Fruit fly (Drosophila melanogaster): ENCODE measurements around the gene Naa20B.

Gene Naa20B

DNA sequence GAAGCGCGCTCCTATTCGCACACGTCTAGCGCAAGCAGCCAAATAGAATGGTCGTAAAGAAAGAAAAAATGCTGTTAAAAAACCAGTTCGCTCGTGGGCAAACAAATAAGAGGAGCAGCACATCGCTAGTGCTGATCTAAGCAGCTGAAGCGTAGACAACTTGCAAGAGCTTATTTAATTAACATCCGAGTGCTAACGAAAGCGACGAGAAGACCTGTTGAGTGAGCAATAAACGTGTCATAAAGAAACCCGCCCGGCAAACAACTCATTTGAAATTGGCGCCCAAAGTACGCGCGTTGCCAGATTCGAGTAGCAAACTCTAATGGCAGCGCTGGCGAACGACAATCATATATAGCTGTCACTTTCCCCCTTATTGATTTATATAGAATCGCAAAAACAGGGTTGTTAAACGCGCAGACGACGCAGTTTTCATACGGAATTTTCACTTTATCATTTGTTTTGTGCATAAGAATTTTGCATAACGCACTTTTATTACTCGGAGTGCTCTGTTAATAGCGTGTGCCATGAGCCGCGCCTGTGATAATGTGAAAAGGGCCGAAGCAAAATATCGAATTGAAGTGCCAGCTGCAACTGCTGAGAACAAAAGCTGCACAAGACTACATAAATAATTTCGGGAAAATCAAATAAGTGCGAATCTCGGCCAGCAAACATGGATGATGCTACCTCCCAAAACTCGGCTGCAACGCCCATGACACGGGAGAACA is 38.9 kb downstream of the Naa20B start (continued):
- TF ChIP-seq ro (GFP tag; IDR thresholded peaks at IDR 0.05), result no peak
- 0 out of 3 replicates have a peak, but pooled peaks have one; percentile 19 for TF ChIP-seq mld (GFP tag; IDR thresholded peaks at IDR 0.05; ENCODE audit: partially characterized antibody)
- no peak for TF ChIP-seq Mad (GFP tag; optimal IDR thresholded peaks at IDR 0.05)
- TF ChIP-seq ssp (GFP tag; IDR thresholded peaks at IDR 0.05), result no peak
- TF ChIP-seq CG4820 (GFP tag; optimal IDR thresholded peaks at IDR 0.05), result no peak
- TF ChIP-seq chinmo (GFP tag; IDR thresholded peaks at IDR 0.05; ENCODE audit: partially characterized antibody), result peak; percentile 54; the same call in 3 of the 4 replicates
- TF ChIP-seq Hand (GFP tag; optimal IDR thresholded peaks at IDR 0.05), result no peak
- TF ChIP-seq CG14965 (GFP tag; optimal IDR thresholded peaks at IDR 0.05; ENCODE audit: borderline replicate concordance), result no peak
- TF ChIP-seq Jarid2 (GFP tag; optimal IDR thresholded peaks at IDR 0.05), result no peak
- no peak; the same call in 2 of the 3 replicates for TF ChIP-seq ci (GFP tag; IDR thresholded peaks at IDR 0.05)
- no peak for TF ChIP-seq dimm (GFP tag; IDR thresholded peaks at IDR 0.05)
- TF ChIP-seq dati (GFP tag; IDR thresholded peaks at IDR 0.05), result no peak
- TF ChIP-seq CG1603 (tag; optimal IDR thresholded peaks at IDR 0.05), result no peak
- TF ChIP-seq abd-A (tag; optimal IDR thresholded peaks at IDR 0.05), result peak; percentile 79
- TF ChIP-seq ind (GFP tag; optimal IDR thresholded peaks at IDR 0.05), result no peak
- TF ChIP-seq zfh1 (GFP tag; IDR thresholded peaks at IDR 0.05), result no peak
- peak; percentile 7 for TF ChIP-seq mam (GFP tag; optimal IDR thresholded peaks at IDR 0.05)
- TF ChIP-seq HLHmδ (GFP tag; optimal IDR thresholded peaks at IDR 0.05), result no peak
- TF ChIP-seq gsb-n (tag; optimal IDR thresholded peaks at IDR 0.05), result no peak
- no peak for TF ChIP-seq CG16863 (GFP tag; optimal IDR thresholded peaks at IDR 0.05)
- peak; percentile 70 for TF ChIP-seq gro (GFP tag; optimal IDR thresholded peaks at IDR 0.05)
- TF ChIP-seq Tbp (GFP tag; optimal IDR thresholded peaks at IDR 0.05), result no peak
- no peak for TF ChIP-seq CG15601 (tag; optimal IDR thresholded peaks at IDR 0.05)
- TF ChIP-seq CG4707 (GFP tag; optimal IDR thresholded peaks at IDR 0.05), result no peak
- TF ChIP-seq CG11560 (tag; IDR thresholded peaks at IDR 0.05), result no peak
- TF ChIP-seq Mrtf (GFP tag; IDR thresholded peaks at IDR 0.05), result no peak
- TF ChIP-seq Hmx (GFP tag; optimal IDR thresholded peaks at IDR 0.05), result no peak
- TF ChIP-seq CG1792 (GFP tag; optimal IDR thresholded peaks at IDR 0.05), result no peak
- TF ChIP-seq CG17186 (GFP tag; optimal IDR thresholded peaks at IDR 0.05), result peak; percentile 44
- TF ChIP-seq tll (GFP tag; optimal IDR thresholded peaks at IDR 0.05), result no peak
- no peak for TF ChIP-seq CG10209 (GFP tag; optimal IDR thresholded peaks at IDR 0.05)
- no peak for TF ChIP-seq Dbx (GFP tag; IDR thresholded peaks at IDR 0.05)
- peak; percentile 39 for TF ChIP-seq CG15479 (GFP tag; optimal IDR thresholded peaks at IDR 0.05)
- peak; percentile 98 for TF ChIP-seq Dp (GFP tag; optimal IDR thresholded peaks at IDR 0.05)
- TF ChIP-seq CG17912 (GFP tag; optimal IDR thresholded peaks at IDR 0.05), result no peak
- no peak for TF ChIP-seq sc (optimal IDR thresholded peaks at IDR 0.05)
- TF ChIP-seq sc (GFP tag; optimal IDR thresholded peaks at IDR 0.05), result no peak
- TF ChIP-seq croc (GFP tag; conservative IDR thresholded peaks at IDR 0.05), result no peak
- TF ChIP-seq Hmr (GFP tag; optimal IDR thresholded peaks at IDR 0.05), result no peak
- no peak for TF ChIP-seq sim (GFP tag; IDR thresholded peaks at IDR 0.05)
- TF ChIP-seq Doc2 (GFP tag; IDR thresholded peaks at IDR 0.05), result no peak
- no peak for TF ChIP-seq twi (tag; optimal IDR thresholded peaks at IDR 0.05)
- TF ChIP-seq CG4360 (GFP tag; IDR thresholded peaks at IDR 0.05), result peak; percentile 17; the same call in 1 of the 2 replicates
- TF ChIP-seq cas (GFP tag; IDR thresholded peaks at IDR 0.05), result no peak
- TF ChIP-seq pan (optimal IDR thresholded peaks at IDR 0.05), result no peak
- TF ChIP-seq pan (GFP tag; optimal IDR thresholded peaks at IDR 0.05 in 1 of 2, IDR thresholded peaks at IDR 0.05 in 1 of 2), result no peak
- TF ChIP-seq CG3995 (GFP tag; optimal IDR thresholded peaks at IDR 0.05), result no peak
- TF ChIP-seq CG15011 (GFP tag; optimal IDR thresholded peaks at IDR 0.05), result no peak
- TF ChIP-seq CG7271 (tag; optimal IDR thresholded peaks at IDR 0.05), result no peak
- no peak for TF ChIP-seq cato (GFP tag; optimal IDR thresholded peaks at IDR 0.05; ENCODE audit: borderline replicate concordance)

All from whole organism, embryonic.